Fruit fly (Drosophila melanogaster) whole organism, embryonic: ENCODE results near the gene Pp2A-29B.

Source experiments
- ATbp ChIP-seq: fragments of 200-800 bp; sonication (Bioruptor generic); optimal IDR thresholded peaks from 2 replicates; lab custom pipeline; 2017; ENCODE audit warnings: missing biosample characterization, mild to moderate bottlenecking, missing genetic modification characterization, missing genetic modification reagents
- BtbVII ChIP-seq: fragments of 200-800 bp; sonication (Bioruptor generic); optimal IDR thresholded peaks from 3 replicates; lab custom pipeline; 2017; ENCODE audit warnings: missing biosample characterization, mild to moderate bottlenecking, missing genetic modification characterization
- CG10147 ChIP-seq: fragments of 200-800 bp; sonication (Bioruptor generic); optimal IDR thresholded peaks from 2 replicates; lab custom pipeline; 2019; ENCODE audit warnings: missing biosample characterization, mild to moderate bottlenecking, missing genetic modification characterization, moderate library complexity
- CG10462 ChIP-seq: fragments of 200-800 bp; sonication (Bioruptor generic); optimal IDR thresholded peaks from 2 replicates; lab custom pipeline; 2016; ENCODE audit warnings: missing biosample characterization, missing genetic modification characterization
- CG10979 ChIP-seq: fragments of 200-800 bp; sonication (Bioruptor generic); optimal IDR thresholded peaks from 2 replicates; lab custom pipeline; 2018; ENCODE audit warnings: missing biosample characterization, mild to moderate bottlenecking, missing genetic modification characterization, moderate library complexity
- CG12104 ChIP-seq: fragments of 200-800 bp; sonication (Bioruptor generic); optimal IDR thresholded peaks from 3 replicates; lab custom pipeline; 2016; ENCODE audit warnings: missing biosample characterization, missing genetic modification characterization
- CG13894 ChIP-seq: fragments of 200-800 bp; sonication (Bioruptor generic); optimal IDR thresholded peaks from 3 replicates; lab custom pipeline; 2018; ENCODE audit warnings: missing biosample characterization, mild to moderate bottlenecking, missing genetic modification characterization, moderate library complexity
- CG15479 ChIP-seq: fragments of 200-800 bp; sonication (Bioruptor generic); optimal IDR thresholded peaks from 3 replicates; lab custom pipeline; 2019; ENCODE audit warnings: missing biosample characterization, mild to moderate bottlenecking, missing genetic modification characterization, moderate library complexity
- CG17361 ChIP-seq: fragments of 200-800 bp; sonication (Bioruptor generic); IDR thresholded peaks from 3 replicates; pipeline ENCODE4 v1.3.6; 2022; ENCODE audit warnings: missing biosample characterization, missing genetic modification characterization
- CG17912 ChIP-seq: fragments of 200-800 bp; sonication (Bioruptor generic); optimal IDR thresholded peaks from 2 replicates; lab custom pipeline; 2018; ENCODE audit warnings: missing biosample characterization, mild to moderate bottlenecking, missing genetic modification characterization
- CG1792 ChIP-seq: fragments of 200-800 bp; sonication (Bioruptor generic); optimal IDR thresholded peaks from 2 replicates; lab custom pipeline; 2016; ENCODE audit warnings: missing biosample characterization, missing genetic modification characterization
- CG18764 ChIP-seq: fragments of 200-800 bp; sonication (Bioruptor generic); optimal IDR thresholded peaks from 3 replicates; lab custom pipeline; 2016; ENCODE audit warnings: missing biosample characterization, missing genetic modification characterization
- CG30403 ChIP-seq: fragments of 200-800 bp; sonication (Bioruptor generic); optimal IDR thresholded peaks from 3 replicates; lab custom pipeline; 2016; ENCODE audit warnings: missing biosample characterization, missing genetic modification characterization
- CG33557 ChIP-seq: fragments of 200-800 bp; sonication (Bioruptor generic); optimal IDR thresholded peaks from 2 replicates; lab custom pipeline; 2019; ENCODE audit warnings: missing biosample characterization, mild to moderate bottlenecking, missing genetic modification characterization, moderate library complexity
- CG34224 ChIP-seq: fragments of 200-800 bp; sonication (Bioruptor generic); IDR thresholded peaks from 3 replicates; pipeline ENCODE4 v1.3.6; 2022; ENCODE audit warnings: missing biosample characterization, missing genetic modification characterization; ENCODE audit not compliant: partially characterized antibody
- CG4424 ChIP-seq: fragments of 200-800 bp; sonication (Bioruptor generic); optimal IDR thresholded peaks from 3 replicates; lab custom pipeline; 2016; ENCODE audit warnings: missing biosample characterization, missing genetic modification characterization
- CG6683 ChIP-seq: fragments of 200-800 bp; sonication (Bioruptor generic); optimal IDR thresholded peaks from 2 replicates; lab custom pipeline; 2017; ENCODE audit warnings: missing biosample characterization, mild to moderate bottlenecking, missing genetic modification characterization, missing genetic modification reagents
- CG6689 ChIP-seq: fragments of 200-800 bp; sonication (Bioruptor generic); IDR thresholded peaks from 2 replicates; pipeline ENCODE4 v1.3.6; 2022; ENCODE audit warnings: missing biosample characterization, missing genetic modification characterization
- CG7745 ChIP-seq: fragments of 200-800 bp; sonication (Bioruptor generic); optimal IDR thresholded peaks from 2 replicates; lab custom pipeline; 2018; ENCODE audit warnings: missing biosample characterization, mild to moderate bottlenecking, missing genetic modification characterization, moderate library complexity
- CG9727 ChIP-seq: fragments of 200-800 bp; sonication (Bioruptor generic); optimal IDR thresholded peaks from 3 replicates; lab custom pipeline; 2017; ENCODE audit warnings: missing biosample characterization, mild to moderate bottlenecking, missing genetic modification characterization
- CTCF ChIP-seq: fragments of 200-800 bp; sonication (Bioruptor generic); optimal IDR thresholded peaks from 2 replicates; lab custom pipeline; 2017; ENCODE audit warnings: missing biosample characterization, mild to moderate bottlenecking, missing genetic modification characterization, moderate library complexity
- Camta ChIP-seq: fragments of 200-800 bp; sonication (Bioruptor generic); optimal IDR thresholded peaks from 2 replicates; lab custom pipeline; 2016; ENCODE audit warnings: missing biosample characterization, missing genetic modification characterization
- HHEX ChIP-seq: fragments of 200-800 bp; sonication (Bioruptor generic); optimal IDR thresholded peaks from 3 replicates; lab custom pipeline; 2017; ENCODE audit warnings: missing biosample characterization, mild to moderate bottlenecking, missing genetic modification characterization, missing genetic modification reagents
- Jarid2 ChIP-seq: fragments of 200-800 bp; sonication (Bioruptor generic); optimal IDR thresholded peaks from 3 replicates; lab custom pipeline; 2017; ENCODE audit warnings: mild to moderate bottlenecking, missing biosample characterization, missing genetic modification reagents, missing genetic modification characterization
- Lhr ChIP-seq: fragments of 200-800 bp; sonication (Bioruptor generic); optimal IDR thresholded peaks from 3 replicates; lab custom pipeline; 2017; ENCODE audit warnings: mild to moderate bottlenecking, missing biosample characterization, missing genetic modification reagents, missing genetic modification characterization
- Lim3 ChIP-seq: fragments of 200-800 bp; sonication (Bioruptor generic); IDR thresholded peaks from 2 replicates; pipeline ENCODE4 v1.3.6; 2022; ENCODE audit warnings: missing biosample characterization, missing genetic modification characterization
- Myb ChIP-seq: fragments of 200-800 bp; sonication (Bioruptor generic); optimal IDR thresholded peaks from 2 replicates; lab custom pipeline; 2016; ENCODE audit warnings: missing biosample characterization, missing genetic modification characterization
- Neu2 ChIP-seq: fragments of 200-800 bp; sonication (Bioruptor generic); optimal IDR thresholded peaks from 3 replicates; lab custom pipeline; 2016; ENCODE audit warnings: missing biosample characterization, missing genetic modification characterization, borderline replicate concordance
- Nf-YC ChIP-seq: fragments of 200-800 bp; optimal IDR thresholded peaks from 3 replicates; lab custom pipeline; 2019; ENCODE audit warnings: missing biosample characterization, mild to moderate bottlenecking, missing genetic modification characterization, moderate library complexity
- Six4 ChIP-seq: fragments of 200-800 bp; sonication (Bioruptor generic); optimal IDR thresholded peaks from 2 replicates; lab custom pipeline; 2016; ENCODE audit warnings: missing biosample characterization, missing genetic modification characterization
- TFAM ChIP-seq: fragments of 200-800 bp; sonication (Bioruptor generic); optimal IDR thresholded peaks from 2 replicates; lab custom pipeline; 2017; ENCODE audit warnings: missing biosample characterization, missing genetic modification characterization, inconsistent platforms
- ab ChIP-seq: fragments of 200-800 bp; sonication (Bioruptor generic); optimal IDR thresholded peaks from 2 replicates; lab custom pipeline; 2016; ENCODE audit warnings: missing biosample characterization, missing genetic modification characterization
- ap ChIP-seq: fragments of 200-800 bp; sonication (Bioruptor generic); IDR thresholded peaks from 2 replicates; pipeline ENCODE4 v1.3.6; 2022; ENCODE audit warnings: missing biosample characterization, missing genetic modification characterization
- bab2 ChIP-seq: fragments of 200-800 bp; sonication (Bioruptor generic); optimal IDR thresholded peaks from 2 replicates; lab custom pipeline; 2016; ENCODE audit warnings: missing biosample characterization, missing genetic modification characterization
- bcd ChIP-seq: fragments of 200-800 bp; sonication (Bioruptor generic); optimal IDR thresholded peaks from 2 replicates; lab custom pipeline; 2017; ENCODE audit warnings: missing biosample characterization, mild to moderate bottlenecking, missing genetic modification characterization
- bigmax ChIP-seq: fragments of 200-800 bp; sonication (Bioruptor generic); optimal IDR thresholded peaks from 2 replicates; lab custom pipeline; 2018; ENCODE audit warnings: missing biosample characterization, mild to moderate bottlenecking, missing genetic modification characterization
- br ChIP-seq: fragments of >200 bp; optimal IDR thresholded peaks from 2 replicates; lab custom pipeline; 2017
- dan ChIP-seq: fragments of 200-800 bp; sonication (Bioruptor generic); IDR thresholded peaks from 2 replicates; pipeline ENCODE4 v1.3.6; 2022; ENCODE audit warnings: missing biosample characterization, missing genetic modification characterization
- danr ChIP-seq: fragments of 200-800 bp; sonication (Bioruptor generic); IDR thresholded peaks from 2 replicates; pipeline ENCODE4 v1.3.6; 2022; ENCODE audit warnings: missing biosample characterization, missing genetic modification characterization
- emc ChIP-seq: fragments of 200-800 bp; sonication (Bioruptor generic); optimal IDR thresholded peaks from 2 replicates; lab custom pipeline; 2016; ENCODE audit warnings: missing biosample characterization, missing genetic modification characterization
- insv ChIP-seq, 2 experiments: fragments of 200-800 bp; sonication (Bioruptor generic); optimal IDR thresholded peaks; 3 replicates each; lab custom pipeline; 2016 to 2018; ENCODE audit warnings: missing biosample characterization in 2 of 2, missing genetic modification characterization in 2 of 2
- jumu ChIP-seq: fragments of 200-800 bp; sonication (Bioruptor generic); optimal IDR thresholded peaks from 3 replicates; lab custom pipeline; 2016; ENCODE audit warnings: missing biosample characterization, missing genetic modification characterization
- kah ChIP-seq: fragments of 200-800 bp; sonication (Bioruptor generic); optimal IDR thresholded peaks from 2 replicates; lab custom pipeline; 2018; ENCODE audit warnings: missing biosample characterization, mild to moderate bottlenecking, missing genetic modification characterization
- pfk ChIP-seq: fragments of 200-800 bp; sonication (Bioruptor generic); optimal IDR thresholded peaks from 2 replicates; lab custom pipeline; 2018; ENCODE audit warnings: missing biosample characterization, mild to moderate bottlenecking, missing genetic modification characterization, moderate library complexity
- phol ChIP-seq: fragments of 200-800 bp; sonication (Bioruptor generic); optimal IDR thresholded peaks from 3 replicates; lab custom pipeline; 2018; ENCODE audit warnings: missing biosample characterization, mild to moderate bottlenecking, missing genetic modification characterization, moderate library complexity
- sens-2 ChIP-seq: fragments of 200-800 bp; sonication (Bioruptor generic); IDR thresholded peaks from 2 replicates; pipeline ENCODE4 v1.3.6; 2022; ENCODE audit warnings: missing biosample characterization, missing genetic modification characterization
- sim ChIP-seq: fragments of 200-800 bp; sonication (Bioruptor generic); IDR thresholded peaks from 2 replicates; pipeline ENCODE4 v1.3.6; 2022; ENCODE audit warnings: missing biosample characterization, missing genetic modification characterization
- toy ChIP-seq: fragments of 200-800 bp; sonication (Bioruptor generic); IDR thresholded peaks from 2 replicates; pipeline ENCODE4 v1.3.6; 2022; ENCODE audit warnings: missing biosample characterization, missing genetic modification characterization
- trh ChIP-seq: fragments of 200-800 bp; sonication (Bioruptor generic); optimal IDR thresholded peaks from 2 replicates; lab custom pipeline; 2016; ENCODE audit warnings: missing biosample characterization, missing genetic modification characterization
- twi ChIP-seq: fragments of 200-800 bp; optimal IDR thresholded peaks from 2 replicates; lab custom pipeline; 2019; ENCODE audit warnings: missing biosample characterization, mild to moderate bottlenecking, missing genetic modification characterization, moderate library complexity
- zf30C ChIP-seq: fragments of 200-800 bp; sonication (Bioruptor generic); optimal IDR thresholded peaks from 3 replicates; lab custom pipeline; 2018; ENCODE audit warnings: missing biosample characterization, mild to moderate bottlenecking, missing genetic modification characterization

The Pp2A-29B gene

DNA sequence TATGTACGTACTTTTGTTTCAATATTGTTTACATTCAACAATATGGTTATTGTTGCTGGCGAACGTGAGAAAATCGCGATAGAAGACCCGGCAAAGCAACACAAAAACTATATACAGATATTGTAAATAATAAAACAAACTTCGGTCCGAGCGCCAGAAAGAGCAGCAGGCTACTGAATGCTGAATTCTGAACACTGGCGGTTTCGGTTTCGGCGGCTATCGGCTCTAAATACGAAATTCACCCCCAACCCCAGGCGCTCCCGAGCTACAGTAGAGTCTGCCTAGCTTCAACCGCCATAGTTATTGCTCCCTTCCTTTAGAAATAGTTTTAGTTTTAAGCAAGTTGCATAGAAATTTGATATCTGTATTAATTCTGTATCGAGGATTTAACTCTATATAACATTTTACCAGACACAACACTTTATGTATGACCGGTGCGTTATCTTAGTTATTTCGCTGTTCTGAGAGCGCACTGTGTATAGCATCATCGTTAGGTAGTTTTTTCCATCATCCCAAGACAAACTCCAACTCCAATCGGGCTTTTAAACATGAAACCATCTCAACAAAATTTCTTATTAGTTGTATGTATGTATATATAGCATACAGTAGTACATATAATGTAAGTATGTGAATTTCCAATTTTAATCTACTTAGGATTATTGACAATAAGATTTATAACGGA, 3.4 kb upstream of the Pp2A-29B start, which contains the start of gene CG7627 (continued):
- peak; percentile 75 for TF ChIP-seq CG13894 (tag; lab: Kevin White, UChicago)
- peak; percentile 82 for TF ChIP-seq CG9727 (GFP tag; lab: Kevin White, UChicago)
- TF ChIP-seq ap (GFP tag; lab: Robert Waterston, UW) = 0 out of 2 replicates have a peak, but pooled peaks have one; percentile 51
- TF ChIP-seq CG7745 (tag; lab: Kevin White, UChicago) = no peak
- peak; percentile 72 for TF ChIP-seq bcd (GFP tag; lab: Kevin White, UChicago)
- TF ChIP-seq jumu (GFP tag; lab: Kevin White, UChicago) = peak; percentile 76
- peak; percentile 47 for TF ChIP-seq Camta (GFP tag; lab: Kevin White, UChicago)
- TF ChIP-seq CG1792 (GFP tag; lab: Kevin White, UChicago) = peak; percentile 43
- peak; percentile 74 for TF ChIP-seq bab2 (GFP tag; lab: Kevin White, UChicago)
- peak; percentile 65 for TF ChIP-seq Myb
- peak; percentile 65 for TF ChIP-seq Jarid2 (GFP tag; lab: Kevin White, UChicago)
- peak; percentile 54; the same call in 1 of the 2 replicates for TF ChIP-seq toy (GFP tag; lab: Robert Waterston, UW)
- peak; percentile 82 for TF ChIP-seq BtbVII (GFP tag; lab: Kevin White, UChicago)
- peak; percentile 81 for TF ChIP-seq CG17361 (GFP tag; lab: Robert Waterston, UW)
- TF ChIP-seq Nf-YC (tag; lab: Kevin White, UChicago) = peak; percentile 55
- TF ChIP-seq ATbp (GFP tag; lab: Kevin White, UChicago) = peak; percentile 68
- TF ChIP-seq zf30C = no peak
- peak; percentile 70 for TF ChIP-seq phol
- TF ChIP-seq CG10147 (GFP tag; lab: Kevin White, UChicago) = peak; percentile 21
- no peak for TF ChIP-seq Lhr (GFP tag; lab: Kevin White, UChicago)
- TF ChIP-seq CG18764 = no peak
- TF ChIP-seq trh = peak; percentile 34
- peak; percentile 78 for TF ChIP-seq CG10979 (tag; lab: Kevin White, UChicago)
- TF ChIP-seq insv (GFP tag; optimal IDR thresholded peaks at IDR 0.05; lab: Kevin White, UChicago) = peak in 1 of 2 experiments; percentile 82
- no peak for TF ChIP-seq br (lab: Kevin White, UChicago)
- TF ChIP-seq CG6683 (GFP tag; lab: Kevin White, UChicago) = peak; percentile 63
- TF ChIP-seq danr (GFP tag; lab: Robert Waterston, UW) = 0 out of 2 replicates have a peak, but pooled peaks have one; percentile 40
- peak; percentile 43 for TF ChIP-seq CG33557 (GFP tag; lab: Kevin White, UChicago)
- TF ChIP-seq twi = no peak
- no peak for TF ChIP-seq Lim3 (GFP tag; lab: Robert Waterston, UW)
- no peak for TF ChIP-seq sens-2 (GFP tag; lab: Robert Waterston, UW)
- peak; percentile 72 for TF ChIP-seq ab (GFP tag; lab: Kevin White, UChicago)
- TF ChIP-seq Six4 (GFP tag; lab: Kevin White, UChicago) = peak; percentile 59
- peak; percentile 20 for TF ChIP-seq kah (GFP tag; lab: Kevin White, UChicago)
- TF ChIP-seq sim (GFP tag; lab: Robert Waterston, UW) = peak; percentile 57
- TF ChIP-seq CG17912 (GFP tag; lab: Kevin White, UChicago) = peak; percentile 24
- TF ChIP-seq CG30403 (GFP tag; lab: Kevin White, UChicago) = peak; percentile 83
- peak; percentile 75 for TF ChIP-seq CG6689 (GFP tag; lab: Robert Waterston, UW)
- no peak for TF ChIP-seq pfk (GFP tag; lab: Kevin White, UChicago)
- no peak for TF ChIP-seq Neu2
- TF ChIP-seq CG34224 (GFP tag; lab: Robert Waterston, UW) = no peak
- no peak for TF ChIP-seq CTCF (GFP tag; lab: Kevin White, UChicago)
- TF ChIP-seq dan (GFP tag; lab: Robert Waterston, UW) = no peak
- no peak for TF ChIP-seq TFAM (GFP tag; lab: Kevin White, UChicago)
- peak; percentile 80 for TF ChIP-seq HHEX (GFP tag; lab: Kevin White, UChicago)
- TF ChIP-seq CG10462 = peak; percentile 45
- TF ChIP-seq emc (GFP tag; lab: Kevin White, UChicago) = peak; percentile 39
- TF ChIP-seq CG15479 (GFP tag; lab: Kevin White, UChicago) = no peak
- peak; percentile 82 for TF ChIP-seq CG4424 (GFP tag; lab: Kevin White, UChicago)
- peak; percentile 76 for TF ChIP-seq CG12104
- TF ChIP-seq bigmax (GFP tag; lab: Kevin White, UChicago) = no peak
